Worm (Caenorhabditis elegans) whole organism, L4 larva: ENCODE data around the gene C44C10.12.

ENCODE experiments used
- F10B5.3 ChIP-seq: sonication (generic microtip); optimal IDR thresholded peaks from 2 replicates; lab custom pipeline; 2016; ENCODE audit warnings: mild to moderate bottlenecking, missing genetic modification characterization, missing compliant biosample characterization
- Y48G9A.11 ChIP-seq: fragments of 200-800 bp; sonication (Bioruptor generic); IDR thresholded peaks from 2 replicates; pipeline ENCODE4 v1.3.6; 2022; ENCODE audit warnings: missing genetic modification reagents, missing genetic modification characterization, missing compliant biosample characterization
- ZK546.5 ChIP-seq, 2 experiments: sonication (generic microtip); optimal IDR thresholded peaks; 2 replicates each; lab custom pipeline; 2017; ENCODE audit warnings: missing biosample characterization in 2 of 2, missing genetic modification characterization in 2 of 2
- aha-1 ChIP-seq: fragments of 150-350 bp; peaks from one replicate; lab custom pipeline; 2014; ENCODE audit warnings: missing biosample characterization, missing genetic modification characterization
- ama-1 ChIP-seq: fragments of 150-350 bp; optimal IDR thresholded peaks from 2 replicates; lab custom pipeline; 2014; ENCODE audit warnings: inconsistent platforms, mixed read lengths
- attf-4 ChIP-seq: sonication (generic microtip); optimal IDR thresholded peaks from 3 replicates; lab custom pipeline; 2017; ENCODE audit warnings: missing biosample characterization, missing genetic modification characterization
- ceh-20 ChIP-seq: fragments of 200-800 bp; sonication (Bioruptor generic); IDR thresholded peaks from 2 replicates; pipeline ENCODE4 v1.3.6; 2022; ENCODE audit warnings: missing genetic modification reagents, missing genetic modification characterization, missing compliant biosample characterization
- ceh-28 ChIP-seq: fragments of 150-350 bp; optimal IDR thresholded peaks from 2 replicates; lab custom pipeline; 2014; ENCODE audit warnings: missing biosample characterization, missing genetic modification reagents, missing genetic modification characterization
- ceh-44 ChIP-seq: fragments of 200-800 bp; sonication (Bioruptor generic); IDR thresholded peaks from 2 replicates; pipeline ENCODE4 v1.3.6; 2022; ENCODE audit warnings: missing genetic modification reagents, missing genetic modification characterization, missing compliant biosample characterization
- ceh-82 ChIP-seq: sonication (generic microtip); optimal IDR thresholded peaks from 2 replicates; lab custom pipeline; 2017; ENCODE audit warnings: missing biosample characterization, missing genetic modification characterization
- ctbp-1 ChIP-seq: fragments of 200-800 bp; sonication (Bioruptor generic); IDR thresholded peaks from 2 replicates; pipeline ENCODE4 v1.3.6; 2022; ENCODE audit warnings: missing genetic modification reagents, missing genetic modification characterization, missing compliant biosample characterization
- daf-12 ChIP-seq: fragments of 150-350 bp; optimal IDR thresholded peaks from 2 replicates; lab custom pipeline; 2014; ENCODE audit warnings: missing biosample characterization, missing genetic modification reagents, missing genetic modification characterization
- daf-19 ChIP-seq: fragments of 200-800 bp; sonication (Bioruptor generic); conservative IDR thresholded peaks from 2 replicates; pipeline ENCODE4 v1.3.6; 2022; ENCODE audit warnings: missing genetic modification characterization, missing compliant biosample characterization
- daf-8 ChIP-seq: fragments of 200-800 bp; sonication (Bioruptor generic); IDR thresholded peaks from 2 replicates; pipeline ENCODE4 v1.3.6; 2022; ENCODE audit warnings: missing genetic modification characterization, missing compliant biosample characterization
- dmd-6 ChIP-seq: fragments of 200-800 bp; sonication (Bioruptor generic); IDR thresholded peaks from 2 replicates; pipeline ENCODE4 v1.3.6; 2022; ENCODE audit warnings: missing genetic modification reagents, missing genetic modification characterization, missing compliant biosample characterization
- dmd-9 ChIP-seq: fragments of 200-800 bp; sonication (Bioruptor generic); IDR thresholded peaks from 2 replicates; pipeline ENCODE4 v1.3.6; 2022; ENCODE audit warnings: missing genetic modification reagents, missing genetic modification characterization, missing compliant biosample characterization
- fkh-10 ChIP-seq: fragments of 150-350 bp; optimal IDR thresholded peaks from 2 replicates; lab custom pipeline; 2014; ENCODE audit warnings: missing biosample characterization, missing genetic modification reagents, missing genetic modification characterization
- fos-1 ChIP-seq: fragments of 150-350 bp; optimal IDR thresholded peaks from 2 replicates; lab custom pipeline; 2014; ENCODE audit warnings: missing biosample characterization, missing genetic modification characterization
- gei-8 ChIP-seq: fragments of 200-800 bp; sonication (Bioruptor generic); optimal IDR thresholded peaks from 2 replicates; lab custom pipeline; 2018; ENCODE audit warnings: mild to moderate bottlenecking, missing genetic modification characterization, missing compliant biosample characterization
- hif-1 ChIP-seq, 2 experiments: sonication (generic microtip); optimal IDR thresholded peaks; 2 replicates each; lab custom pipeline; 2016 to 2017; ENCODE audit warnings: missing compliant biosample characterization in 2 of 2, missing genetic modification characterization in 2 of 2, missing genetic modification reagents in 2 of 2, missing genotype in 2 of 2, mild to moderate bottlenecking in 1 of 2
- hlh-30 ChIP-seq: sonication (generic microtip); optimal IDR thresholded peaks from 2 replicates; lab custom pipeline; 2017; ENCODE audit warnings: antibody characterized with exemption, mild to moderate bottlenecking, missing genetic modification characterization, missing compliant biosample characterization; ENCODE audit not compliant: insufficient read depth
- hmg-1.1 ChIP-seq: fragments of 200-800 bp; sonication (Bioruptor generic); IDR thresholded peaks from 2 replicates; pipeline ENCODE4 v1.3.6; 2022; ENCODE audit warnings: missing genetic modification reagents, missing genetic modification characterization, missing compliant biosample characterization
- jun-1 ChIP-seq: fragments of 150-350 bp; optimal IDR thresholded peaks from 2 replicates; lab custom pipeline; 2014; ENCODE audit warnings: missing biosample characterization, missing genetic modification reagents, missing genetic modification characterization
- lim-7 ChIP-seq: fragments of 200-800 bp; sonication (Bioruptor generic); IDR thresholded peaks from 2 replicates; pipeline ENCODE4 v1.3.6; 2022; ENCODE audit warnings: missing genetic modification characterization, missing compliant biosample characterization
- lin-15B ChIP-seq: fragments of 150-350 bp; sonication (generic microtip); optimal IDR thresholded peaks from 3 replicates; lab custom pipeline; 2014; ENCODE audit warnings: missing biosample characterization, missing genetic modification characterization
- lin-29 ChIP-seq: fragments of 200-800 bp; sonication (Bioruptor generic); IDR thresholded peaks from 2 replicates; pipeline ENCODE4 v1.3.6; 2022; ENCODE audit warnings: missing genetic modification reagents, missing genetic modification characterization, missing compliant biosample characterization
- lin-38 ChIP-seq: fragments of 200-800 bp; sonication (Bioruptor generic); IDR thresholded peaks from 2 replicates; pipeline ENCODE4 v1.3.6; 2022; ENCODE audit warnings: missing genetic modification reagents, missing genetic modification characterization, missing compliant biosample characterization
- mdt-29 ChIP-seq: fragments of 200-800 bp; sonication (Bioruptor generic); IDR thresholded peaks from 2 replicates; pipeline ENCODE4 v1.3.6; 2022; ENCODE audit warnings: missing genetic modification reagents, missing genetic modification characterization, missing compliant biosample characterization
- mep-1 ChIP-seq: fragments of 150-350 bp; sonication (generic microtip); optimal IDR thresholded peaks from 3 replicates; lab custom pipeline; 2014; ENCODE audit warnings: missing biosample characterization, missing genetic modification characterization
- mes-2 ChIP-seq: sonication (generic microtip); optimal IDR thresholded peaks from 2 replicates; lab custom pipeline; 2016; ENCODE audit warnings: missing genotype, mild to moderate bottlenecking, missing genetic modification characterization, missing compliant biosample characterization; ENCODE audit not compliant: poor library complexity, severe bottlenecking
- mxl-2 ChIP-seq: fragments of 200-800 bp; sonication (Bioruptor generic); conservative IDR thresholded peaks from 2 replicates; pipeline ENCODE4 v1.3.6; 2022; ENCODE audit warnings: missing genetic modification reagents, missing genetic modification characterization, missing compliant biosample characterization
- mxl-3 ChIP-seq: fragments of 200-800 bp; sonication (Bioruptor generic); optimal IDR thresholded peaks from 2 replicates; lab custom pipeline; 2018; ENCODE audit warnings: mild to moderate bottlenecking, missing genetic modification characterization, missing compliant biosample characterization
- nhr-11 ChIP-seq: fragments of 150-350 bp; optimal IDR thresholded peaks from 2 replicates; lab custom pipeline; 2014; ENCODE audit warnings: missing biosample characterization, missing genetic modification characterization
- nhr-28 ChIP-seq: fragments of 150-350 bp; optimal IDR thresholded peaks from 2 replicates; lab custom pipeline; 2014; ENCODE audit warnings: missing biosample characterization, missing genetic modification characterization
- nhr-41 ChIP-seq: fragments of 200-800 bp; sonication (Bioruptor generic); IDR thresholded peaks from 2 replicates; pipeline ENCODE4 v1.3.6; 2022; ENCODE audit warnings: missing genetic modification reagents, missing genetic modification characterization, missing compliant biosample characterization
- nhr-42 ChIP-seq: fragments of 200-800 bp; sonication (Bioruptor generic); IDR thresholded peaks from 2 replicates; pipeline ENCODE4 v1.3.6; 2022; ENCODE audit warnings: missing genetic modification characterization, missing compliant biosample characterization
- nhr-6 ChIP-seq: fragments of 150-350 bp; optimal IDR thresholded peaks from 2 replicates; lab custom pipeline; 2014; ENCODE audit warnings: missing biosample characterization, missing genetic modification characterization
- php-3 ChIP-seq: fragments of 200-800 bp; sonication (Bioruptor generic); IDR thresholded peaks from 2 replicates; pipeline ENCODE4 v1.3.6; 2022; ENCODE audit warnings: missing genetic modification reagents, missing genetic modification characterization, missing compliant biosample characterization
- pqm-1 ChIP-seq: sonication (generic microtip); optimal IDR thresholded peaks from 2 replicates; lab custom pipeline; 2017; ENCODE audit warnings: missing biosample characterization, missing genetic modification characterization
- saeg-2 ChIP-seq: fragments of 200-800 bp; sonication (Bioruptor generic); IDR thresholded peaks from 2 replicates; pipeline ENCODE4 v1.3.6; 2022; ENCODE audit warnings: missing genetic modification reagents, missing genetic modification characterization, missing compliant biosample characterization
- spr-1 ChIP-seq: sonication (generic microtip); optimal IDR thresholded peaks from 2 replicates; lab custom pipeline; 2016; ENCODE audit warnings: mild to moderate bottlenecking, missing genetic modification characterization, missing compliant biosample characterization
- unc-62 ChIP-seq, 3 experiments: fragments of 150-350 bp in 1 of 3; sonication (generic microtip); optimal IDR thresholded peaks in 2 of 3; peaks in 1 of 3; 1 replicate in 1 of 3; 2 replicates in 2 of 3; lab custom pipeline; 2014 to 2017; ENCODE audit warnings: missing biosample characterization in 3 of 3, missing genetic modification characterization in 3 of 3, missing genetic modification reagents in 3 of 3, missing genotype in 1 of 3
- vab-7 ChIP-seq: fragments of 200-800 bp; sonication (Bioruptor generic); IDR thresholded peaks from 2 replicates; pipeline ENCODE4 v1.3.6; 2022; ENCODE audit warnings: missing genetic modification reagents, missing genetic modification characterization, missing compliant biosample characterization
- zag-1 ChIP-seq: fragments of 150-350 bp; optimal IDR thresholded peaks from 2 replicates; lab custom pipeline; 2014; ENCODE audit warnings: missing biosample characterization, missing genetic modification characterization
- zfp-3 ChIP-seq: fragments of 200-800 bp; sonication (Bioruptor generic); conservative IDR thresholded peaks from 2 replicates; pipeline ENCODE4 v1.3.6; 2022; ENCODE audit warnings: missing genetic modification reagents, missing genetic modification characterization, missing compliant biosample characterization
- zip-11 ChIP-seq: fragments of 200-800 bp; sonication (Bioruptor generic); IDR thresholded peaks from 2 replicates; pipeline ENCODE4 v1.3.6; 2022; ENCODE audit warnings: missing genetic modification characterization, missing compliant biosample characterization
- ztf-11 ChIP-seq: fragments of 150-350 bp; optimal IDR thresholded peaks from 2 replicates; lab custom pipeline; 2014; ENCODE audit warnings: missing biosample characterization, missing genetic modification characterization

C44C10.12 gene

DNA sequence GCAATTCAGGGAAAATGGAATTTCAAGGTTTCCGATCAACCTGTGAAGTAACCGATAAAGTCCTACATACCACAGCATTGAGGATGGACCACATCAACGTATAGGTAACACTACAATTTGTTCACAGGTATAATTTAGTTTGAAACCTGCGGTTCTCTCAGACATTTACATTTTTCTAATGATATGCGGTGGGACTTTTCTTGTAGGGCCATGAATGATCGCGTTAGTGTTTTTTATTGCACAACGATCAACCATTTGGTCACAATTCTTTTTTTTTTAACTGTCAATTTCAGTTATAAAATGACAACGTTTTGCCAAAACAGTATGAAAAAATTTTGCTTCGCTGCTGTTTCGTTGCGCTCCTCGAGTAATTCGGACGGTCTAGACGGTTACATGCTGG lies at the start of gene C44C10.12:
Gene C44C10.12, plus strand, starts transcription at position 301 of the 400 bp plus-strand sequence.
- TF ChIP-seq mep-1, result no peak
- no peak for TF ChIP-seq ctbp-1 (GFP tag; lab: Robert Waterston, UW)
- TF ChIP-seq mxl-2, result no peak
- TF ChIP-seq nhr-11 (tag; lab: Kevin White, UChicago), result no peak
- no peak for TF ChIP-seq fos-1 (tag; lab: Kevin White, UChicago)
- no peak for TF ChIP-seq lin-15B
- no peak for TF ChIP-seq daf-19 (GFP tag; lab: Robert Waterston, UW)
- no peak for TF ChIP-seq pqm-1
- no peak for TF ChIP-seq hmg-1.1 (GFP tag; lab: Robert Waterston, UW)
- TF ChIP-seq mdt-29, result no peak
- no peak for TF ChIP-seq php-3 (GFP tag; lab: Robert Waterston, UW)
- no peak for TF ChIP-seq ama-1
- TF ChIP-seq hif-1 (tag; optimal IDR thresholded peaks at IDR 0.05; lab: Kevin White, UChicago), result no peak
- no peak for TF ChIP-seq vab-7 (GFP tag; lab: Robert Waterston, UW)
- no peak for TF ChIP-seq unc-62 (GFP tag; optimal IDR thresholded peaks at IDR 0.05 in 1 of 2; lab: Kevin White, UChicago)
- TF ChIP-seq unc-62 (tag; optimal IDR thresholded peaks at IDR 0.05; lab: Kevin White, UChicago), result no peak
- TF ChIP-seq ceh-20 (GFP tag; lab: Robert Waterston, UW), result no peak
- no peak for TF ChIP-seq ZK546.5 (tag; optimal IDR thresholded peaks at IDR 0.05; lab: Kevin White, UChicago)
- TF ChIP-seq, all 104 proteins: peak for 0

DNA sequence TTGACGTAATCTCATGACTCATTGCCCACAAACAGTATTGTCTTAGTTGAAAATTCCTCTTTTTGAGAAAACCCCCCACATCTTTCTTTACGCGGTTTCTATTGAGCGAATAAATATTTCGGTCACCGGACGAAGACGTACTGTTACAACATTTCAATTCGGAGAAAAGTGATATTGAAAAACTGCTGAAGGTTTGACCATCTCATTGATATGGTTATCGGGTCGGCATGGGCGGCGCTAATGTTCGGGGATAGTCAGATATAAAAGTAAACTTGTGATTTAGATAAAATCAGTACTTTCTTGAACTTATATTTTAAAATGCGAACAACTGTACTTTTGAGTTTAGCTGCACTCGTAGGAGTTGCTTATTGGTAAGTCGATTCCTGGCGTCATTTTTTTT lies 49.6 kb upstream of the C44C10.12 start, which contains the start of gene T04F8.8:
Gene T04F8.8, plus strand, starts transcription at position 301 of the 400 bp plus-strand sequence.
- TF ChIP-seq aha-1 (tag; lab: Kevin White, UChicago) (peak; percentile 67), ZK546.5 (tag; optimal IDR thresholded peaks at IDR 0.05; lab: Kevin White, UChicago) (no peak)

ce11 chrX:11650751-11651150 lies 46.0 kb upstream of the C44C10.12 start, which contains the start of gene cutl-11:
Gene cutl-11 (minus strand): TSS chrX:11650851.
- no peak for TF ChIP-seq nhr-28 (tag; lab: Kevin White, UChicago)
- TF ChIP-seq nhr-11 (tag; lab: Kevin White, UChicago), result no peak
- no peak for TF ChIP-seq mes-2 (tag; lab: Kevin White, UChicago)
- no peak for TF ChIP-seq saeg-2
- TF ChIP-seq mxl-3 (GFP tag; lab: Kevin White, UChicago), result no peak
- no peak for TF ChIP-seq jun-1 (tag; lab: Kevin White, UChicago)
- no peak for TF ChIP-seq Y48G9A.11
- TF ChIP-seq dmd-6 (GFP tag; lab: Robert Waterston, UW), result no peak
- no peak for TF ChIP-seq attf-4 (tag; lab: Kevin White, UChicago)
- no peak for TF ChIP-seq daf-12 (tag; lab: Kevin White, UChicago)
- no peak for TF ChIP-seq zfp-3 (GFP tag; lab: Robert Waterston, UW)
- no peak for TF ChIP-seq hlh-30 (tag; lab: Kevin White, UChicago)
- no peak for TF ChIP-seq spr-1 (tag; lab: Kevin White, UChicago)
- no peak for TF ChIP-seq zag-1 (tag; lab: Kevin White, UChicago)
- TF ChIP-seq daf-8 (GFP tag; lab: Robert Waterston, UW), result no peak

DNA sequence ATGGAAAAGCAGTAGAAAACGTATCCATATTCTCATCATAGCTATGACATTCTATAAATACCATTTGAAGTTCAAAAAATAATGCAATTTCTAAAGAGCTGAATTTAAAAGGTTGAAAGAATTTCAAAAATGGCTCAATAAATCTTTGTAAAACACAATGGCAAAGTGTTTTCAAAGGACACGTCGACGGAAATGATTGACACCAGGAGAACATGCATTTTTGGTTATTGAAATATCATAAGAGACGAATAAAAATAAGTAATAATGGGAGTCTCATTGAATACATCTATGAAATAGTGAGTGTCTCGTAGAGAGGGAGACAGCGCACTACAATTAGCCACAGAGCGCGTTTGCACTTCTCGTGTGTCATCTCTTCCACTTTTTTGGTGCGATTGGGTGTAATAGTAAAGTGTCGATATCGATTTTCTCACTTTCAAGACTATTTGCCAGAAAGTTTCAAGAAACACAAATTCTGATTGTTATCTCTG lies 40.2 kb upstream of the C44C10.12 start, which contains the start of gene T04F8.2:
Gene T04F8.2, minus strand, starts transcription at position 51 of the 488 bp plus-strand sequence.
- TF ChIP-seq fos-1 (tag; lab: Kevin White, UChicago), result no peak
- TF ChIP-seq lin-38, result peak; percentile 95
- no peak for TF ChIP-seq fkh-10 (GFP tag; lab: Kevin White, UChicago)
- TF ChIP-seq ceh-28 (tag; lab: Kevin White, UChicago), result no peak
- no peak for TF ChIP-seq dmd-9 (GFP tag; lab: Robert Waterston, UW)
- TF ChIP-seq ceh-44 (GFP tag; lab: Robert Waterston, UW), result no peak
- peak; percentile 56 for TF ChIP-seq nhr-6
- no peak for TF ChIP-seq saeg-2
- no peak for TF ChIP-seq lim-7 (GFP tag; lab: Robert Waterston, UW)
- TF ChIP-seq nhr-42 (GFP tag; lab: Robert Waterston, UW), result no peak
- TF ChIP-seq F10B5.3, result no peak
- TF ChIP-seq nhr-41 (GFP tag; lab: Robert Waterston, UW), result no peak
- TF ChIP-seq php-3 (GFP tag; lab: Robert Waterston, UW), result no peak
- TF ChIP-seq gei-8 (GFP tag; lab: Kevin White, UChicago), result no peak
- TF ChIP-seq dmd-6 (GFP tag; lab: Robert Waterston, UW), result peak; percentile 65
- no peak for TF ChIP-seq daf-19 (GFP tag; lab: Robert Waterston, UW)
- no peak for TF ChIP-seq lin-29 (GFP tag; lab: Robert Waterston, UW)
- TF ChIP-seq zip-11 (GFP tag; lab: Robert Waterston, UW), result no peak
- TF ChIP-seq ztf-11 (tag; lab: Kevin White, UChicago), result no peak
- TF ChIP-seq ceh-82 (tag; lab: Kevin White, UChicago), result no peak
